Worm (Caenorhabditis elegans) whole organism, L4 larva: ENCODE data around the gene dpf-2.

ENCODE experiments used
- D1046.2 ChIP-seq: fragments of 200-800 bp; sonication (Bioruptor generic); IDR thresholded peaks from 2 replicates; pipeline ENCODE4 v1.3.6; 2022; ENCODE audit warnings: missing genetic modification characterization, missing compliant biosample characterization
- F37D6.2 ChIP-seq: sonication (generic microtip); optimal IDR thresholded peaks from 2 replicates; lab custom pipeline; 2016; ENCODE audit warnings: mild to moderate bottlenecking, missing genetic modification characterization, missing compliant biosample characterization
- T20F7.1 ChIP-seq: fragments of 200-800 bp; sonication (Bioruptor generic); optimal IDR thresholded peaks from 2 replicates; lab custom pipeline; 2018; ENCODE audit warnings: mild to moderate bottlenecking, missing genetic modification characterization, missing compliant biosample characterization
- T26A8.4 ChIP-seq: fragments of 200-800 bp; sonication (Bioruptor generic); IDR thresholded peaks from 2 replicates; pipeline ENCODE4 v1.3.6; 2022; ENCODE audit warnings: missing genetic modification characterization, missing compliant biosample characterization
- Y75B8A.6 ChIP-seq: fragments of 200-800 bp; sonication (Bioruptor generic); IDR thresholded peaks from 2 replicates; pipeline ENCODE4 v1.3.6; 2022; ENCODE audit warnings: missing genetic modification reagents, missing genetic modification characterization, missing compliant biosample characterization
- aha-1 ChIP-seq: fragments of 150-350 bp; peaks from one replicate; lab custom pipeline; 2014; ENCODE audit warnings: missing biosample characterization, missing genetic modification characterization
- arid-1 ChIP-seq: fragments of 200-800 bp; sonication (Bioruptor generic); conservative IDR thresholded peaks from 2 replicates; pipeline ENCODE4 v1.3.6; 2022; ENCODE audit warnings: missing genetic modification reagents, missing genetic modification characterization, missing compliant biosample characterization
- ceh-32 ChIP-seq: sonication (generic microtip); optimal IDR thresholded peaks from 2 replicates; lab custom pipeline; 2016; ENCODE audit warnings: mild to moderate bottlenecking, missing genetic modification characterization, missing compliant biosample characterization; ENCODE audit not compliant: poor library complexity
- ceh-62 ChIP-seq: sonication (generic microtip); optimal IDR thresholded peaks from 2 replicates; lab custom pipeline; 2017; ENCODE audit warnings: missing biosample characterization, missing genetic modification characterization
- daf-12 ChIP-seq: fragments of 150-350 bp; optimal IDR thresholded peaks from 2 replicates; lab custom pipeline; 2014; ENCODE audit warnings: missing biosample characterization, missing genetic modification reagents, missing genetic modification characterization
- daf-16 ChIP-seq, 3 experiments: sonication (generic microtip); optimal IDR thresholded peaks; 2 replicates each; lab custom pipeline; 2016 to 2017; ENCODE audit warnings: missing genetic modification characterization in 3 of 3, missing genetic modification reagents in 3 of 3, mild to moderate bottlenecking in 2 of 3, missing compliant biosample characterization in 2 of 3, missing biosample characterization in 1 of 3, moderate library complexity in 1 of 3
- egl-43 ChIP-seq: fragments of 200-800 bp; sonication (Bioruptor generic); IDR thresholded peaks from 2 replicates; pipeline ENCODE4 v1.3.6; 2022; ENCODE audit warnings: missing genetic modification reagents, missing genetic modification characterization, missing compliant biosample characterization
- fkh-10 ChIP-seq: fragments of 150-350 bp; optimal IDR thresholded peaks from 2 replicates; lab custom pipeline; 2014; ENCODE audit warnings: missing biosample characterization, missing genetic modification reagents, missing genetic modification characterization
- fos-1 ChIP-seq: fragments of 150-350 bp; optimal IDR thresholded peaks from 2 replicates; lab custom pipeline; 2014; ENCODE audit warnings: missing biosample characterization, missing genetic modification characterization
- hlh-11 ChIP-seq: fragments of 200-800 bp; sonication (Bioruptor generic); optimal IDR thresholded peaks from 2 replicates; lab custom pipeline; 2018; ENCODE audit warnings: mild to moderate bottlenecking, missing genetic modification characterization, missing compliant biosample characterization
- jun-1 ChIP-seq: fragments of 150-350 bp; optimal IDR thresholded peaks from 2 replicates; lab custom pipeline; 2014; ENCODE audit warnings: missing biosample characterization, missing genetic modification reagents, missing genetic modification characterization
- lim-7 ChIP-seq: fragments of 200-800 bp; sonication (Bioruptor generic); IDR thresholded peaks from 2 replicates; pipeline ENCODE4 v1.3.6; 2022; ENCODE audit warnings: missing genetic modification characterization, missing compliant biosample characterization
- lin-29 ChIP-seq: fragments of 200-800 bp; sonication (Bioruptor generic); IDR thresholded peaks from 2 replicates; pipeline ENCODE4 v1.3.6; 2022; ENCODE audit warnings: missing genetic modification reagents, missing genetic modification characterization, missing compliant biosample characterization
- lir-3 ChIP-seq: sonication (generic microtip); optimal IDR thresholded peaks from 2 replicates; lab custom pipeline; 2016; ENCODE audit warnings: mild to moderate bottlenecking, missing genetic modification characterization, missing compliant biosample characterization
- lsy-2 ChIP-seq, 2 experiments: fragments of 150-350 bp in 1 of 2; sonication (generic microtip) in 1 of 2; optimal IDR thresholded peaks; 2 replicates each; lab custom pipeline; 2014 to 2017; ENCODE audit warnings: missing biosample characterization in 2 of 2, missing genetic modification characterization in 2 of 2
- madf-9 ChIP-seq: fragments of 200-800 bp; sonication (Bioruptor generic); conservative IDR thresholded peaks from 2 replicates; pipeline ENCODE4 v1.3.6; 2022; ENCODE audit warnings: missing genetic modification reagents, missing genetic modification characterization, missing compliant biosample characterization
- mdt-29 ChIP-seq: fragments of 200-800 bp; sonication (Bioruptor generic); IDR thresholded peaks from 2 replicates; pipeline ENCODE4 v1.3.6; 2022; ENCODE audit warnings: missing genetic modification reagents, missing genetic modification characterization, missing compliant biosample characterization
- mep-1 ChIP-seq: fragments of 150-350 bp; sonication (generic microtip); optimal IDR thresholded peaks from 3 replicates; lab custom pipeline; 2014; ENCODE audit warnings: missing biosample characterization, missing genetic modification characterization
- mxl-2 ChIP-seq: fragments of 200-800 bp; sonication (Bioruptor generic); conservative IDR thresholded peaks from 2 replicates; pipeline ENCODE4 v1.3.6; 2022; ENCODE audit warnings: missing genetic modification reagents, missing genetic modification characterization, missing compliant biosample characterization
- mxl-3 ChIP-seq: fragments of 200-800 bp; sonication (Bioruptor generic); optimal IDR thresholded peaks from 2 replicates; lab custom pipeline; 2018; ENCODE audit warnings: mild to moderate bottlenecking, missing genetic modification characterization, missing compliant biosample characterization
- nhr-48 ChIP-seq: sonication (generic microtip); optimal IDR thresholded peaks from 2 replicates; lab custom pipeline; 2016; ENCODE audit warnings: mild to moderate bottlenecking, missing genetic modification characterization, missing compliant biosample characterization
- nhr-77 ChIP-seq: fragments of 150-350 bp; optimal IDR thresholded peaks from 2 replicates; lab custom pipeline; 2014; ENCODE audit warnings: missing biosample characterization, missing genetic modification characterization
- rbr-2 ChIP-seq: sonication (generic microtip); optimal IDR thresholded peaks from 2 replicates; lab custom pipeline; 2016; ENCODE audit warnings: missing genotype, missing genetic modification characterization, missing compliant biosample characterization
- sdz-12 ChIP-seq: fragments of 200-800 bp; sonication (Bioruptor generic); optimal IDR thresholded peaks from 2 replicates; lab custom pipeline; 2018; ENCODE audit warnings: mild to moderate bottlenecking, missing genetic modification characterization, missing compliant biosample characterization
- set-16 ChIP-seq: fragments of 200-800 bp; sonication (Bioruptor generic); IDR thresholded peaks from 2 replicates; pipeline ENCODE4 v1.3.6; 2022; ENCODE audit warnings: missing genetic modification reagents, missing genetic modification characterization, missing compliant biosample characterization
- snpc-4 ChIP-seq: fragments of 150-350 bp; optimal IDR thresholded peaks from 2 replicates; lab custom pipeline; 2014; ENCODE audit warnings: missing biosample characterization, missing genetic modification characterization
- tag-97 ChIP-seq: fragments of 200-800 bp; sonication (Bioruptor generic); IDR thresholded peaks from 2 replicates; pipeline ENCODE4 v1.3.6; 2022; ENCODE audit warnings: missing genetic modification characterization, missing compliant biosample characterization
- tra-1 ChIP-seq: fragments of 200-800 bp; sonication (Bioruptor generic); IDR thresholded peaks from 2 replicates; pipeline ENCODE4 v1.3.6; 2022; ENCODE audit warnings: missing genetic modification reagents, missing genetic modification characterization, missing compliant biosample characterization
- unc-130 ChIP-seq: sonication (generic microtip); optimal IDR thresholded peaks from 2 replicates; lab custom pipeline; 2016; ENCODE audit warnings: missing genetic modification reagents, missing genetic modification characterization, missing compliant biosample characterization
- unc-62 ChIP-seq, 3 experiments: fragments of 150-350 bp in 1 of 3; sonication (generic microtip); optimal IDR thresholded peaks in 2 of 3; peaks in 1 of 3; 1 replicate in 1 of 3; 2 replicates in 2 of 3; lab custom pipeline; 2014 to 2017; ENCODE audit warnings: missing biosample characterization in 3 of 3, missing genetic modification characterization in 3 of 3, missing genetic modification reagents in 3 of 3, missing genotype in 1 of 3
- zag-1 ChIP-seq: fragments of 150-350 bp; optimal IDR thresholded peaks from 2 replicates; lab custom pipeline; 2014; ENCODE audit warnings: missing biosample characterization, missing genetic modification characterization
- ztf-7 ChIP-seq: fragments of 150-350 bp; optimal IDR thresholded peaks from 2 replicates; lab custom pipeline; 2014; ENCODE audit warnings: missing biosample characterization, missing genetic modification characterization

The dpf-2 gene

DNA sequence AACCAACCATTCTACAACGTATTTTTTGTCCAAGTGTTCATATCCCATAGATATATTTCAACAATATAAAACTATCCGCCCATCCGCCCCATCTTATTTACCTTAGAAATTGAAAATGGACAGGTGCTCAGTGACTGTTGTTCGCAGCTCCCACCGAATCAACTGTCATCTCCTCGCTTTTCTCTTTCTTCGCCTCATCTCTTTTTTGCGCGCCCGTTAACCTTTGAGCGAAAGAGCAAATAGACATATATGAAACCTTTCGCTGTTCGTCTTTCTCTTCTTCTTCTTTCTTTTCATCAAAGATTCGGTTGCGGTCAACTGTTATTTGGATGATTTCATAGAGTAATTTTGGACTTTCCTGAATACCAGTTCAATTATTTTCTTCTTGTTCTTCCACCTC lies 44.0 kb downstream of the dpf-2 start, which contains the start of gene sssh-1:
Gene sssh-1, plus strand, starts transcription at position 301 of the 400 bp plus-strand sequence.
- TF ChIP-seq snpc-4 (tag; lab: Kevin White, UChicago) (no peak), rbr-2 (tag; lab: Kevin White, UChicago) (no peak), ceh-32 (tag; lab: Kevin White, UChicago) (no peak), arid-1 (no peak), lim-7 (GFP tag; lab: Robert Waterston, UW) (no peak), mdt-29 (GFP tag; lab: Robert Waterston, UW) (no peak), fkh-10 (no peak), tag-97 (GFP tag; lab: Robert Waterston, UW) (no peak), daf-12 (tag; lab: Kevin White, UChicago) (no peak), unc-130 (GFP tag; lab: Kevin White, UChicago) (no peak), Y75B8A.6 (GFP tag; lab: Robert Waterston, UW) (no peak), mxl-2 (GFP tag; lab: Robert Waterston, UW) (no peak)

DNA sequence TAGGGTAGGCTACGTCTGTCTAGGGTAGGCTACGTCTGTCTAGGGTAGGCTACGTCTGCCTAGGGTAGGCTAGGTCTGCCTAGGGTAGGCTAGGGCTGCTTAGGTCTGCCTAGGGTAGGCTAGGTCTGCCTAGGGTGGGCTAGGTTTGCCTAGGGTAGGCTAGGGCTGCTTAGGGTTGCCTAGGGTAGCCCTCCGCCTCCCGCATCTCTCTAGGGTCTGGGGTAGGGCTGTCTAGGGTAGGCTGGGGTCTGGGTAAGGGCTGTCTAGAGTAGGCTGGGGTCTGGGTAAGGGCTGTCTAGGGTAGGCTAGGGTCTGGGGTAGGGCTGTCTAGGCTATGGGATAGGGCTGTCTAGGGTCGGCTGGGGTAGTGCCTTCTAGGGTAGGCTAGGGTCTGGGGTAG lies 46.1 kb downstream of the dpf-2 start:
- TF ChIP-seq nhr-77, result no peak
- no peak for TF ChIP-seq lir-3 (tag; lab: Kevin White, UChicago)
- no peak for TF ChIP-seq fos-1
- TF ChIP-seq mep-1 (tag; lab: Kevin White, UChicago), result no peak
- no peak for TF ChIP-seq sdz-12 (GFP tag; lab: Kevin White, UChicago)
- no peak for TF ChIP-seq T20F7.1 (GFP tag; lab: Kevin White, UChicago)
- peak; percentile 62 for TF ChIP-seq set-16
- no peak for TF ChIP-seq mxl-3 (GFP tag; lab: Kevin White, UChicago)
- 0 out of 2 replicates have a peak, but pooled peaks have one; percentile 51 for TF ChIP-seq egl-43 (GFP tag; lab: Robert Waterston, UW)

DNA sequence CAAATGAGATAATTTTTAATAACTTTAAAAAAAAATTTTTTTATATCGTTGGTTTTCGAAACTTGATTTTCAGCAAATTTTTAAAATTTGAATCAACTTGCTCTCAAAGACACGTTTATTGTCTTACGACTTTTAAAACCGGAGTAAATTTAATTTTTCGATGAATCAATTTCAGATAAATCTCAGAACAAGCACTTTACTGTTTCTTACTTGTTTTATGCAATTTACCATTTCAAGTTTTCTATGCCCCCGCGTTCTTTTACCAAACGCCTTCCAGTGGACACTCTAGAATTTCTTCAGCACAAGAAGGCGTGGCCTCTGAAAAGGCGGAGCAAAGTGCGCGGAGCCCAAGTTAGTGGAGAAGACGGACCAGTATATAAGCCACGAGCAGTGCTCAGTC lies 49.5 kb downstream of the dpf-2 start, which contains the start of gene flp-8:
Gene flp-8, plus strand, starts transcription at position 301 of the 400 bp plus-strand sequence.
- TF ChIP-seq zag-1 (tag; lab: Kevin White, UChicago), result no peak
- TF ChIP-seq nhr-48, result no peak
- no peak for TF ChIP-seq tra-1 (GFP tag; lab: Robert Waterston, UW)
- TF ChIP-seq daf-16 (GFP tag; optimal IDR thresholded peaks at IDR 0.05; lab: Kevin White, UChicago), result no peak
- TF ChIP-seq daf-16 (tag; optimal IDR thresholded peaks at IDR 0.05; lab: Kevin White, UChicago), result no peak
- no peak for TF ChIP-seq ztf-7 (tag; lab: Kevin White, UChicago)
- TF ChIP-seq F37D6.2 (tag; lab: Kevin White, UChicago), result no peak
- TF ChIP-seq lin-29 (GFP tag; lab: Robert Waterston, UW), result no peak

- TF ChIP-seq D1046.2 (GFP tag; lab: Robert Waterston, UW), result no peak
- no peak for TF ChIP-seq ceh-62 (tag; lab: Kevin White, UChicago)
- peak; percentile 60 for TF ChIP-seq aha-1 (tag; lab: Kevin White, UChicago)
- TF ChIP-seq zag-1 (tag; lab: Kevin White, UChicago), result no peak
- no peak for TF ChIP-seq hlh-11
- no peak for TF ChIP-seq jun-1 (tag; lab: Kevin White, UChicago)
- TF ChIP-seq T26A8.4 (GFP tag; lab: Robert Waterston, UW), result no peak
- TF ChIP-seq lsy-2 (tag; optimal IDR thresholded peaks at IDR 0.05; lab: Kevin White, UChicago), result no peak
- peak in 1 of 2 experiments; percentile 13 for TF ChIP-seq unc-62 (GFP tag; optimal IDR thresholded peaks at IDR 0.05 in 1 of 2; lab: Kevin White, UChicago)
- TF ChIP-seq unc-62 (tag; optimal IDR thresholded peaks at IDR 0.05; lab: Kevin White, UChicago), result no peak
- no peak for TF ChIP-seq mxl-2 (GFP tag; lab: Robert Waterston, UW)
- no peak for TF ChIP-seq madf-9 (GFP tag; lab: Robert Waterston, UW)
These were observed 54.2 kb downstream of the dpf-2 start for ce11 chrX:14885855-14886254.
